Fruit fly (Drosophila melanogaster) whole organism, embryonic: Measurements from ENCODE around the gene SCCRO4.

ENCODE experiments used
- Ada2b ChIP-seq: fragments of 200-800 bp; sonication (Bioruptor generic); IDR thresholded peaks from 2 replicates; pipeline ENCODE4 v1.3.6; 2022; ENCODE audit warnings: missing biosample characterization, missing genetic modification characterization
- Antp ChIP-seq: fragments of 200-800 bp; sonication (Bioruptor generic); optimal IDR thresholded peaks from 3 replicates; lab custom pipeline; 2016; ENCODE audit warnings: missing biosample characterization, missing genetic modification characterization
- Asciz ChIP-seq: fragments of 200-800 bp; sonication (Bioruptor generic); optimal IDR thresholded peaks from 2 replicates; lab custom pipeline; 2017; ENCODE audit warnings: missing biosample characterization, mild to moderate bottlenecking, missing genetic modification characterization, missing genetic modification reagents
- B-H2 ChIP-seq: fragments of 200-800 bp; sonication (Bioruptor generic); optimal IDR thresholded peaks from 2 replicates; lab custom pipeline; 2018; ENCODE audit warnings: missing biosample characterization, mild to moderate bottlenecking, missing genetic modification characterization
- CG1024 ChIP-seq: fragments of 200-800 bp; sonication (Bioruptor generic); IDR thresholded peaks from 2 replicates; pipeline ENCODE4 v1.3.6; 2022; ENCODE audit warnings: missing biosample characterization, missing genetic modification characterization
- CG11093 ChIP-seq: fragments of 200-800 bp; sonication (Bioruptor generic); IDR thresholded peaks from 3 replicates; pipeline ENCODE4 v1.3.6; 2022; ENCODE audit warnings: missing biosample characterization, missing genetic modification characterization
- CG11398 ChIP-seq: fragments of 200-800 bp; sonication (Bioruptor generic); optimal IDR thresholded peaks from 2 replicates; lab custom pipeline; 2016; ENCODE audit warnings: missing biosample characterization, missing genetic modification characterization
- CG11504 ChIP-seq: fragments of 200-800 bp; sonication (Bioruptor generic); optimal IDR thresholded peaks from 3 replicates; lab custom pipeline; 2019; ENCODE audit warnings: missing biosample characterization, mild to moderate bottlenecking, missing genetic modification characterization, moderate library complexity
- CG12104 ChIP-seq: fragments of 200-800 bp; sonication (Bioruptor generic); optimal IDR thresholded peaks from 3 replicates; lab custom pipeline; 2016; ENCODE audit warnings: missing biosample characterization, missing genetic modification characterization
- CG12299 ChIP-seq: fragments of 200-800 bp; sonication (Bioruptor generic); optimal IDR thresholded peaks from 2 replicates; lab custom pipeline; 2018; ENCODE audit warnings: missing biosample characterization, mild to moderate bottlenecking, missing genetic modification characterization
- CG12659 ChIP-seq: fragments of 200-800 bp; sonication (Bioruptor generic); optimal IDR thresholded peaks from 3 replicates; lab custom pipeline; 2017; ENCODE audit warnings: mild to moderate bottlenecking, missing biosample characterization, missing genetic modification reagents, missing genetic modification characterization
- CG13123 ChIP-seq: fragments of 200-800 bp; sonication (Bioruptor generic); optimal IDR thresholded peaks from 2 replicates; lab custom pipeline; 2016; ENCODE audit warnings: missing biosample characterization, missing genetic modification characterization
- CG15269 ChIP-seq: fragments of 200-800 bp; sonication (Bioruptor generic); optimal IDR thresholded peaks from 2 replicates; lab custom pipeline; 2018; ENCODE audit warnings: missing biosample characterization, mild to moderate bottlenecking, missing genetic modification characterization, moderate library complexity
- CG1792 ChIP-seq: fragments of 200-800 bp; sonication (Bioruptor generic); optimal IDR thresholded peaks from 2 replicates; lab custom pipeline; 2016; ENCODE audit warnings: missing biosample characterization, missing genetic modification characterization
- CG2120 ChIP-seq: fragments of 200-800 bp; sonication (Bioruptor generic); optimal IDR thresholded peaks from 3 replicates; lab custom pipeline; 2016; ENCODE audit warnings: missing biosample characterization, missing genetic modification characterization
- CG31388 ChIP-seq: fragments of 200-800 bp; sonication (Bioruptor generic); optimal IDR thresholded peaks from 2 replicates; lab custom pipeline; 2016; ENCODE audit warnings: missing biosample characterization, missing genetic modification characterization
- CG34422 ChIP-seq: fragments of 200-800 bp; sonication (Bioruptor generic); IDR thresholded peaks from 3 replicates; pipeline ENCODE4 v1.3.6; 2022; ENCODE audit warnings: missing biosample characterization, missing genetic modification characterization
- CG3995 ChIP-seq: fragments of 200-800 bp; sonication (Bioruptor generic); optimal IDR thresholded peaks from 3 replicates; lab custom pipeline; 2016; ENCODE audit warnings: missing biosample characterization, missing genetic modification characterization
- CG4707 ChIP-seq: fragments of 200-800 bp; sonication (Bioruptor generic); optimal IDR thresholded peaks from 2 replicates; lab custom pipeline; 2018; ENCODE audit warnings: missing biosample characterization, mild to moderate bottlenecking, missing genetic modification characterization, moderate library complexity
- CG6765 ChIP-seq: fragments of 200-800 bp; sonication (Bioruptor generic); optimal IDR thresholded peaks from 3 replicates; lab custom pipeline; 2017; ENCODE audit warnings: missing biosample characterization, mild to moderate bottlenecking, missing genetic modification characterization
- CG7372 ChIP-seq: fragments of 200-800 bp; sonication (Bioruptor generic); IDR thresholded peaks from 2 replicates; pipeline ENCODE4 v1.3.6; 2022; ENCODE audit warnings: missing biosample characterization, missing genetic modification characterization
- CG7839 ChIP-seq: fragments of 200-800 bp; sonication (Bioruptor generic); optimal IDR thresholded peaks from 3 replicates; lab custom pipeline; 2018; ENCODE audit warnings: missing biosample characterization, mild to moderate bottlenecking, missing genetic modification characterization, moderate library complexity
- Chrac-16 ChIP-seq: fragments of 200-800 bp; sonication (Bioruptor generic); optimal IDR thresholded peaks from 3 replicates; lab custom pipeline; 2016; ENCODE audit warnings: missing biosample characterization, missing genetic modification characterization
- D ChIP-seq, 2 experiments: fragments of 200-800 bp in 1 of 2; fragments of >200 bp in 1 of 2; sonication (Bioruptor generic) in 1 of 2; optimal IDR thresholded peaks; 2 replicates in 1 of 2; 3 replicates in 1 of 2; lab custom pipeline; 2017; ENCODE audit warnings: mild to moderate bottlenecking in 1 of 2, missing biosample characterization in 1 of 2, missing genetic modification characterization in 1 of 2, missing genetic modification reagents in 1 of 2
- Gug ChIP-seq: fragments of 200-800 bp; sonication (Bioruptor generic); IDR thresholded peaks from 4 replicates; pipeline ENCODE4 v1.3.6; 2022; ENCODE audit warnings: missing biosample characterization, missing genetic modification characterization
- H2.0 ChIP-seq: fragments of 200-800 bp; sonication (Bioruptor generic); IDR thresholded peaks from 2 replicates; pipeline ENCODE4 v1.3.6; 2022; ENCODE audit warnings: missing biosample characterization, missing genetic modification characterization
- Lim3 ChIP-seq: fragments of 200-800 bp; sonication (Bioruptor generic); IDR thresholded peaks from 2 replicates; pipeline ENCODE4 v1.3.6; 2022; ENCODE audit warnings: missing biosample characterization, missing genetic modification characterization
- NC2β ChIP-seq: fragments of 200-800 bp; sonication (Bioruptor generic); optimal IDR thresholded peaks from 2 replicates; lab custom pipeline; 2016; ENCODE audit warnings: missing biosample characterization, missing genetic modification characterization
- Oaz ChIP-seq: fragments of 200-800 bp; sonication (Bioruptor generic); IDR thresholded peaks from 2 replicates; pipeline ENCODE4 v1.3.6; 2022; ENCODE audit warnings: missing biosample characterization, missing genetic modification characterization
- Ravus ChIP-seq: fragments of 200-800 bp; sonication (Bioruptor generic); IDR thresholded peaks from 2 replicates; pipeline ENCODE4 v1.3.6; 2022; ENCODE audit warnings: missing biosample characterization, missing genetic modification characterization
- ab ChIP-seq: fragments of 200-800 bp; sonication (Bioruptor generic); optimal IDR thresholded peaks from 2 replicates; lab custom pipeline; 2016; ENCODE audit warnings: missing biosample characterization, missing genetic modification characterization
- abd-A ChIP-seq: fragments of 200-800 bp; sonication (Bioruptor generic); optimal IDR thresholded peaks from 3 replicates; lab custom pipeline; 2019; ENCODE audit warnings: missing biosample characterization, mild to moderate bottlenecking, missing genetic modification characterization, moderate library complexity
- bcd ChIP-seq: fragments of 200-800 bp; sonication (Bioruptor generic); optimal IDR thresholded peaks from 2 replicates; lab custom pipeline; 2017; ENCODE audit warnings: missing biosample characterization, mild to moderate bottlenecking, missing genetic modification characterization
- cas ChIP-seq: fragments of 200-800 bp; sonication (Bioruptor generic); IDR thresholded peaks from 2 replicates; pipeline ENCODE4 v1.3.6; 2022; ENCODE audit warnings: missing biosample characterization, missing genetic modification characterization
- chinmo ChIP-seq: fragments of 200-800 bp; sonication (Bioruptor generic); IDR thresholded peaks from 4 replicates; pipeline ENCODE4 v1.3.6; 2022; ENCODE audit warnings: missing biosample characterization, missing genetic modification characterization; ENCODE audit not compliant: partially characterized antibody
- chn ChIP-seq: fragments of 200-800 bp; sonication (Bioruptor generic); optimal IDR thresholded peaks from 2 replicates; lab custom pipeline; 2016; ENCODE audit warnings: missing biosample characterization, missing genetic modification characterization
- dmrt11E ChIP-seq: fragments of 200-800 bp; sonication (Bioruptor generic); optimal IDR thresholded peaks from 3 replicates; lab custom pipeline; 2018; ENCODE audit warnings: missing biosample characterization, mild to moderate bottlenecking, missing genetic modification characterization, moderate library complexity
- dmrt99B ChIP-seq: fragments of 200-800 bp; sonication (Bioruptor generic); optimal IDR thresholded peaks from 2 replicates; lab custom pipeline; 2018; ENCODE audit warnings: missing biosample characterization, mild to moderate bottlenecking, missing genetic modification characterization, moderate library complexity
- gcm ChIP-seq: fragments of 200-800 bp; sonication (Bioruptor generic); optimal IDR thresholded peaks from 2 replicates; lab custom pipeline; 2019; ENCODE audit warnings: missing biosample characterization, mild to moderate bottlenecking, missing genetic modification characterization, moderate library complexity
- gro ChIP-seq: fragments of 200-800 bp; sonication (Bioruptor generic); optimal IDR thresholded peaks from 2 replicates; lab custom pipeline; 2016; ENCODE audit warnings: missing biosample characterization, missing genetic modification characterization
- her ChIP-seq: fragments of 200-800 bp; sonication (Bioruptor generic); optimal IDR thresholded peaks from 2 replicates; lab custom pipeline; 2016; ENCODE audit warnings: missing biosample characterization, missing genetic modification characterization
- pb ChIP-seq: fragments of 200-800 bp; sonication (Bioruptor generic); optimal IDR thresholded peaks from 3 replicates; lab custom pipeline; 2016; ENCODE audit warnings: missing biosample characterization, missing genetic modification characterization
- psq ChIP-seq: fragments of 200-800 bp; sonication (Bioruptor generic); optimal IDR thresholded peaks from 2 replicates; lab custom pipeline; 2017; ENCODE audit warnings: missing biosample characterization, missing genetic modification characterization
- ro ChIP-seq: fragments of 200-800 bp; sonication (Bioruptor generic); IDR thresholded peaks from 2 replicates; pipeline ENCODE4 v1.3.6; 2022; ENCODE audit warnings: missing biosample characterization, missing genetic modification characterization
- row ChIP-seq: fragments of 200-800 bp; sonication (Bioruptor generic); IDR thresholded peaks from 3 replicates; pipeline ENCODE4 v1.3.6; 2022; ENCODE audit warnings: missing biosample characterization, missing genetic modification characterization
- seq ChIP-seq: fragments of 200-800 bp; sonication (Bioruptor generic); IDR thresholded peaks from 2 replicates; pipeline ENCODE4 v1.3.6; 2022; ENCODE audit warnings: missing biosample characterization, missing genetic modification characterization
- slou ChIP-seq: fragments of 200-800 bp; sonication (Bioruptor generic); optimal IDR thresholded peaks from 3 replicates; lab custom pipeline; 2016; ENCODE audit warnings: missing biosample characterization, missing genetic modification characterization
- sqz ChIP-seq: fragments of 200-800 bp; sonication (Bioruptor generic); optimal IDR thresholded peaks from 3 replicates; lab custom pipeline; 2018; ENCODE audit warnings: missing biosample characterization, mild to moderate bottlenecking, missing genetic modification characterization
- tio ChIP-seq: fragments of 200-800 bp; sonication (Bioruptor generic); optimal IDR thresholded peaks from 2 replicates; lab custom pipeline; 2017; ENCODE audit warnings: missing biosample characterization, missing genetic modification characterization, inconsistent platforms
- trh ChIP-seq: fragments of 200-800 bp; sonication (Bioruptor generic); optimal IDR thresholded peaks from 2 replicates; lab custom pipeline; 2016; ENCODE audit warnings: missing biosample characterization, missing genetic modification characterization
- usp ChIP-seq: fragments of >200 bp; optimal IDR thresholded peaks from 2 replicates; lab custom pipeline; 2017; ENCODE audit warnings: missing biosample characterization, missing genetic modification characterization
- zfh2 ChIP-seq: fragments of 200-800 bp; sonication (Bioruptor generic); optimal IDR thresholded peaks from 2 replicates; lab custom pipeline; 2016; ENCODE audit warnings: missing biosample characterization, missing genetic modification characterization

SCCRO4 gene

dm6 chr3L:20276615-20277014 lies 22.6 kb upstream of the SCCRO4 start (continued):
- TF ChIP-seq psq (GFP tag; lab: Kevin White, UChicago), result no peak
- TF ChIP-seq CG1792 (GFP tag; lab: Kevin White, UChicago), result no peak
- TF ChIP-seq CG7372 (GFP tag; lab: Robert Waterston, UW), result no peak
- no peak for TF ChIP-seq slou
- peak; percentile 23 for TF ChIP-seq abd-A
- TF ChIP-seq tio (GFP tag; lab: Kevin White, UChicago), result peak; percentile 30
- TF ChIP-seq CG15269, result no peak
- peak; percentile 65 for TF ChIP-seq row (GFP tag; lab: Robert Waterston, UW)
- TF ChIP-seq CG13123 (GFP tag; lab: Kevin White, UChicago), result no peak
- no peak for TF ChIP-seq her (GFP tag; lab: Kevin White, UChicago)
- TF ChIP-seq Asciz (GFP tag; lab: Kevin White, UChicago), result peak; percentile 37
- no peak for TF ChIP-seq usp (GFP tag; lab: Kevin White, UChicago)
- no peak for TF ChIP-seq ro (GFP tag; lab: Robert Waterston, UW)
- TF ChIP-seq Ada2b (GFP tag; lab: Robert Waterston, UW), result peak; percentile 45
- TF ChIP-seq CG12299 (tag; lab: Kevin White, UChicago), result no peak
- no peak for TF ChIP-seq CG11093 (GFP tag; lab: Robert Waterston, UW)
- TF ChIP-seq bcd (GFP tag; lab: Kevin White, UChicago), result peak; percentile 37
- TF ChIP-seq Lim3 (GFP tag; lab: Robert Waterston, UW), result no peak
- no peak for TF ChIP-seq chinmo
- TF ChIP-seq chn (GFP tag; lab: Kevin White, UChicago), result no peak
- TF ChIP-seq D (optimal IDR thresholded peaks at IDR 0.05; lab: Kevin White, UChicago), result no peak
- no peak for TF ChIP-seq D (GFP tag; optimal IDR thresholded peaks at IDR 0.05; lab: Kevin White, UChicago)
- peak; percentile 69 for TF ChIP-seq dmrt99B (tag; lab: Kevin White, UChicago)
- TF ChIP-seq CG1024 (GFP tag; lab: Robert Waterston, UW), result peak; percentile 18; the same call in 1 of the 2 replicates
- TF ChIP-seq B-H2 (GFP tag; lab: Kevin White, UChicago), result no peak
- no peak for TF ChIP-seq gro (GFP tag; lab: Kevin White, UChicago)
- TF ChIP-seq CG11398 (GFP tag; lab: Kevin White, UChicago), result no peak
- TF ChIP-seq CG12104 (GFP tag; lab: Kevin White, UChicago), result no peak
- peak; percentile 27 for TF ChIP-seq zfh2 (GFP tag; lab: Kevin White, UChicago)
- no peak for TF ChIP-seq Ravus (GFP tag; lab: Robert Waterston, UW)
- peak; percentile 60 for TF ChIP-seq CG2120 (GFP tag; lab: Kevin White, UChicago)
- TF ChIP-seq Gug (GFP tag; lab: Robert Waterston, UW), result no peak
- TF ChIP-seq trh (GFP tag; lab: Kevin White, UChicago), result no peak
- TF ChIP-seq CG12659 (GFP tag; lab: Kevin White, UChicago), result peak; percentile 16
- peak; percentile 63 for TF ChIP-seq CG7839
- TF ChIP-seq gcm (GFP tag; lab: Kevin White, UChicago), result no peak
- peak; percentile 1 for TF ChIP-seq NC2β
- TF ChIP-seq CG4707 (GFP tag; lab: Kevin White, UChicago), result no peak
- TF ChIP-seq ab (GFP tag; lab: Kevin White, UChicago), result no peak
- TF ChIP-seq CG3995 (GFP tag; lab: Kevin White, UChicago), result no peak
- TF ChIP-seq seq, result no peak
- TF ChIP-seq Chrac-16 (GFP tag; lab: Kevin White, UChicago), result no peak
- TF ChIP-seq CG34422 (GFP tag; lab: Robert Waterston, UW), result peak; percentile 53; the same call in 1 of the 3 replicates
- TF ChIP-seq CG11504 (tag; lab: Kevin White, UChicago), result peak; percentile 72
- TF ChIP-seq sqz (GFP tag; lab: Kevin White, UChicago), result no peak
- no peak for TF ChIP-seq dmrt11E
- no peak for TF ChIP-seq cas (GFP tag; lab: Robert Waterston, UW)
- no peak for TF ChIP-seq H2.0 (GFP tag; lab: Robert Waterston, UW)
- TF ChIP-seq Oaz (GFP tag; lab: Robert Waterston, UW), result no peak
- no peak for TF ChIP-seq CG31388 (GFP tag; lab: Kevin White, UChicago)
- no peak for TF ChIP-seq pb (GFP tag; lab: Kevin White, UChicago)
- TF ChIP-seq Antp (GFP tag; lab: Kevin White, UChicago), result peak; percentile 36
- no peak for TF ChIP-seq CG6765 (GFP tag; lab: Kevin White, UChicago)
